Worm (Caenorhabditis elegans) whole organism, midembryonic: ENCODE measurements around the gene fbxc-29.
A peak's percentile ranks its signal among the peaks of the same experiment; 100 is the strongest.

Experiments
- T22C8.4 ChIP-seq: fragments of 200-800 bp; sonication (Bioruptor generic); IDR thresholded peaks from 2 replicates; pipeline ENCODE4 v1.3.6; 2022; ENCODE audit warnings: missing genetic modification characterization, missing compliant biosample characterization
- cog-1 ChIP-seq: sonication (generic microtip); optimal IDR thresholded peaks from 2 replicates; lab custom pipeline; 2016; ENCODE audit warnings: missing genetic modification characterization, missing compliant biosample characterization
- flt-1 ChIP-seq: fragments of 200-800 bp; sonication (Bioruptor generic); IDR thresholded peaks from 2 replicates; pipeline ENCODE4 v1.3.6; 2022; ENCODE audit warnings: missing genetic modification characterization, missing compliant biosample characterization
- klf-2 ChIP-seq: fragments of 200-800 bp; sonication (Bioruptor generic); conservative IDR thresholded peaks from 2 replicates; pipeline ENCODE4 v1.3.6; 2022; ENCODE audit warnings: missing genetic modification reagents, missing genetic modification characterization, missing compliant biosample characterization
- med-1 ChIP-seq: sonication (generic microtip); optimal IDR thresholded peaks from 2 replicates; lab custom pipeline; 2017; ENCODE audit warnings: missing genetic modification characterization, mild to moderate bottlenecking, missing compliant biosample characterization, antibody characterized with exemption, missing genetic modification reagents; ENCODE audit not compliant: insufficient read depth
- ref-1 ChIP-seq: fragments of 200-800 bp; sonication (Bioruptor generic); conservative IDR thresholded peaks from 2 replicates; pipeline ENCODE4 v1.3.6; 2022; ENCODE audit warnings: missing genetic modification reagents, missing genetic modification characterization, missing compliant biosample characterization
- tab-1 ChIP-seq: fragments of 200-800 bp; sonication (Bioruptor generic); IDR thresholded peaks from 2 replicates; pipeline ENCODE4 v1.3.6; 2022; ENCODE audit warnings: missing genetic modification characterization, missing compliant biosample characterization
- ztf-23 ChIP-seq: fragments of 200-800 bp; sonication (Bioruptor generic); IDR thresholded peaks from 2 replicates; pipeline ENCODE4 v1.3.6; 2022; ENCODE audit warnings: missing genetic modification reagents, missing genetic modification characterization, missing compliant biosample characterization
- ztf-29 ChIP-seq: fragments of 200-800 bp; sonication (Bioruptor generic); IDR thresholded peaks from 2 replicates; pipeline ENCODE4 v1.3.6; 2022; ENCODE audit warnings: missing genetic modification reagents, missing genetic modification characterization, missing compliant biosample characterization

Gene fbxc-29

DNA sequence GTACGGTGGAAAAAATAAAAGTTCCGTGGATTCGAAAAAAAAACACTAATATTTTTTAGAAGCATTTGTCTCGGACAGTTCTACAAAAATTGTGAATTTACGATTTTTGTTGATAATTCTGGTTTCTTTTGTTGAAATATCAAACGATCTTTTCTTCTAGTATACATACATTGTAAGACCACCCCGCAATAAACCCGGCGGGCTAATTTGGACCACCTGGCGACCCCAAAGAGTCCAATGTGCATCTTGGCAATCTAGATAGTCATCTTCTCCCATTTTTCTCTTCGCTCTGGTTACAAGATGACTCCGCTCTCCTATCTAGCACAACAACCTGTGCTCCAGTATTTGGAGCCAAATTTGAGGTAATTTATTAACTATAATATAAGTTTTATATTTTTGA is at the start of gene fbxc-29:
TSS of gene fbxc-29 (plus strand) at position 301 of the 400 bp plus-strand sequence.
- no peak for TF ChIP-seq tab-1 (GFP tag; lab: Robert Waterston, UW)
- TF ChIP-seq klf-2, result no peak
- no peak for TF ChIP-seq med-1
- no peak for TF ChIP-seq ztf-29 (GFP tag; lab: Robert Waterston, UW)
- TF ChIP-seq ztf-23, result no peak
- no peak for TF ChIP-seq T22C8.4 (GFP tag; lab: Robert Waterston, UW)
- no peak for TF ChIP-seq flt-1 (GFP tag; lab: Robert Waterston, UW)
- TF ChIP-seq ref-1, result no peak
- TF ChIP-seq cog-1 (tag; lab: Kevin White, UChicago), result no peak

DNA sequence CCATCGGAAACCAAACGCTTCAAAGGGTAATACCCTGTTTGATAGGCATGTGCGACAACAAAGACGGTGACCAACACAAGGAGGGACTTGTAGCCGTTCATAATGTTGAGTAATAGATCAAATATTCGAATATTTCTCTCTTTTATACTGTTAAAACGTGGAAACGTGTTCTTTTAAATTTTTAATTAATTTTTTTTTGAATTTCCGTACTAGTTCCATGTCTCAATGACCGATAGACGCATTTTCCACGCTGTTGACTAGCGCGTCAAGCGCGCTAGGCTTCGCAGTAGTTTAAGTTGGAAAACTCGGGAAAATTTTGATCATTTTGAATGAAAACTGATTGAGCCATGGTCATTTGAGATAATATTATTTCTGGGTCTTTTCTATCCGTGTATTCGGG is 49.1 kb upstream of the fbxc-29 start, which contains the start of gene Y46B2A.3:
TSS of gene Y46B2A.3 (minus strand) at position 101 of the 400 bp plus-strand sequence.
- no peak for TF ChIP-seq flt-1 (GFP tag; lab: Robert Waterston, UW)
- TF ChIP-seq ztf-23, result no peak
- no peak for TF ChIP-seq tab-1 (GFP tag; lab: Robert Waterston, UW)
- TF ChIP-seq cog-1 (tag; lab: Kevin White, UChicago), result no peak
- no peak for TF ChIP-seq klf-2
- TF ChIP-seq ref-1, result no peak
- no peak for TF ChIP-seq ztf-29 (GFP tag; lab: Robert Waterston, UW)
- TF ChIP-seq T22C8.4 (GFP tag; lab: Robert Waterston, UW), result no peak
- TF ChIP-seq med-1, result no peak

DNA sequence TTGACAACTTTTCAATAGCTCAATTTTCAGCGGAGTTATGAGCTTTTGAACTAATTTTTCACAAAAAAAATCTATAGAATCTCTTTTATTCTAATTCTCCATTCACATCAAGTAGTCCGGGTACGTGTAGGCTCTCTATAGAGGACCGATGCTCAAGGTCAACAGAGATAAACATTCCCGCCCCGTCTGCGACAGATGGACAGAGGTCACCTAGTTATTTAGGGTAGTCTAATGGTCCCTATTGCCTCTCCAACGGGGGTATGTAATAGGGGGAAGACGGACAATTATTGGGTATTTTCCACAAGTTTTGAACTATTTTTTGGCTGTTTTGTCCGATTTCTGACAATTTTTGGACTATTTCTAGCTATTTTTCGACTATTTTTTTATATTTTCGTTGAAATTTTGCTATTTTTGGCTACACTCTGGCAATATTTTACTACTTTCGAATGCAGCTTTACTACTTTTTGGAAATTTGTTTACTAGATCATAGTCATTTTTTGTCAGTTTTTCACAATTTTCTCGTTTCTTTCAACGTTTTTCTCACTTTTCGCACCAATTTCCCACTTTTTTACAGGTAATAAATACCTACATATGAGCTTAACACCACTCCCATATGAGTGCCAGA is 47.5 kb upstream of the fbxc-29 start, which contains the start of gene fbxc-51:
TSS of gene fbxc-51 (plus strand) at position 575 of the 625 bp plus-strand sequence.
- TF ChIP-seq T22C8.4 (GFP tag; lab: Robert Waterston, UW), result no peak
- no peak for TF ChIP-seq cog-1 (tag; lab: Kevin White, UChicago)
- TF ChIP-seq ztf-29 (GFP tag; lab: Robert Waterston, UW), result no peak
- TF ChIP-seq flt-1 (GFP tag; lab: Robert Waterston, UW), result no peak
- TF ChIP-seq ref-1, result no peak
- TF ChIP-seq ztf-23, result no peak
- TF ChIP-seq tab-1 (GFP tag; lab: Robert Waterston, UW), result no peak
- TF ChIP-seq klf-2, result no peak
- TF ChIP-seq med-1, result no peak

DNA sequence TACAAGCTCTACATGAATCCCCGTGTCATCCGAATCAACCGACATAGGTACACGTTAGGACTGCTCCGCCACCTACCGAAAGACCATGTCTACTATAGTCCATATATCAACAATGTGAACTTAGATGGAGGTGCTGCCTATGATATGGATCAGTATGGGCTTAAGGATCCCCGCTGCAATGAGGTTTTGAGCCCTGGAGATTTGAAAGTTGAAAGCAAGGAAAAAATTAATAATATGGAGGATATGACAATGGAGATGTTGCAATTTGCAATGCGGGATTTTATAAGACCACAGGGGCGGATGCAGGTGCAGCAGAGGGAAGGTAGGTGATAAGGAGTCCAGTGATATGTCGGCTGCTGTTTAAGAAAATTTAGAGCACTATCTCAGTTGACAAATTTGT is 46.6 kb upstream of the fbxc-29 start:
- TF ChIP-seq T22C8.4 (GFP tag; lab: Robert Waterston, UW) (no peak), ref-1 (no peak), flt-1 (GFP tag; lab: Robert Waterston, UW) (no peak), ztf-23 (no peak), cog-1 (tag; lab: Kevin White, UChicago) (no peak), ztf-29 (GFP tag; lab: Robert Waterston, UW) (no peak), klf-2 (no peak), tab-1 (GFP tag; lab: Robert Waterston, UW) (no peak)

DNA sequence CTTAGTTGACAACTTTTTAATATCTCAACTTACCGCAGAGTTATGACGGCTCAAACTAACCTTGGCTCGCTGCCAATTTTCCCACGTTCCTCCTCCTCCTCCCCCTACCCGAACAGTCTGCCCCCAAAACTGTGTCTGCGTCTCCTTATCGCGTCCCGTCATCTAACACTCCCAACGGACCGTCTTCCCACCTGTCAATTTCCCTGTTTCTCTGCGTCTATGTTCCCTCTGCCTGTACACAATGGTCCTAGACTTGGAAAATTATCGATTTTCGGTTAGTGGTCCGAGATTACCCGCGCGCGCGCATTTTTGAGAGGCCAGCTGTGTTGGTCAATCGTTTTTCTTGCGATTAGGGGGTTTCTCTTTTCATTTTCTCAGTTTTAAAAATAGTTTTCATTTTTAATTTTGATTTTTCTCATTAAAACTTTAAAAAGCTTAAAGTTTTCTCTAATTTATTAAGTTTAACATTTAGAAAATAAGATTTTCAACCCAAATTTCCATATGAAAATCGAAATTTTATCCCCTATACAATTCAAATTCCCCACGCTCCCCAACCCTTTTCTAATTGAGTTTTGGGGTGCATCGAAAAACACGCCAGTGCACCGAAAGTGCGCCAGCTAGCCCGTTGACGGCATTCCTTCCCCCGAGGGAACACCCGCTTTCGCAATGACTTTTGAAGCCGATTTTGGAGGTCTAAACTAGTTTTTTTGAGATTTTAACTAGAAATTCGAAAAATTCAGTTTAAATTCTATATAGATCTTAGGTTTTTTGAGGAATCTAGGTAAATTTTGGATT is 42.7 kb upstream of the fbxc-29 start, which contains the start of gene alg-2:
TSS of gene alg-2 (plus strand) at position 220 of the 795 bp plus-strand sequence.
- no peak for TF ChIP-seq med-1
- TF ChIP-seq tab-1 (GFP tag; lab: Robert Waterston, UW), result 0 out of 2 replicates have a peak, but pooled peaks have one; percentile 41
- TF ChIP-seq cog-1 (tag; lab: Kevin White, UChicago), result no peak
- TF ChIP-seq flt-1 (GFP tag; lab: Robert Waterston, UW), result 0 out of 2 replicates have a peak, but pooled peaks have one; percentile 15
- TF ChIP-seq T22C8.4 (GFP tag; lab: Robert Waterston, UW), result peak; percentile 71; the same call in 1 of the 2 replicates

DNA sequence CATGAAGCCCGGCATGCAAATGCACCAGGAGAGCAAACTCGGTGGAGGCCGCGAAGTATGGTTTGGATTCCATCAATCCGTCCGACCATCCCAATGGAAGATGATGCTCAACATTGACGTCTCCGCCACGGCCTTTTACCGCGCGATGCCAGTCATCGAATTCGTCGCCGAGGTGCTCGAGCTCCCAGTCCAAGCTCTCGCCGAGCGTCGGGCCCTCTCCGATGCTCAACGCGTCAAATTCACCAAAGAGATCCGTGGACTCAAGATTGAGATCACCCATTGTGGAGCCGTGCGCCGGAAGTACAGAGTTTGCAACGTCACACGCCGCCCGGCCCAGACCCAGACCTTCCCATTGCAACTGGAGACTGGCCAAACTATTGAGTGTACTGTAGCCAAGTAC is 40.1 kb upstream of the fbxc-29 start:
- TF ChIP-seq ref-1 (no peak), T22C8.4 (GFP tag; lab: Robert Waterston, UW) (no peak), tab-1 (GFP tag; lab: Robert Waterston, UW) (no peak), flt-1 (GFP tag; lab: Robert Waterston, UW) (no peak), ztf-29 (GFP tag; lab: Robert Waterston, UW) (no peak), klf-2 (no peak), med-1 (no peak), cog-1 (tag; lab: Kevin White, UChicago) (no peak), ztf-23 (no peak)

DNA sequence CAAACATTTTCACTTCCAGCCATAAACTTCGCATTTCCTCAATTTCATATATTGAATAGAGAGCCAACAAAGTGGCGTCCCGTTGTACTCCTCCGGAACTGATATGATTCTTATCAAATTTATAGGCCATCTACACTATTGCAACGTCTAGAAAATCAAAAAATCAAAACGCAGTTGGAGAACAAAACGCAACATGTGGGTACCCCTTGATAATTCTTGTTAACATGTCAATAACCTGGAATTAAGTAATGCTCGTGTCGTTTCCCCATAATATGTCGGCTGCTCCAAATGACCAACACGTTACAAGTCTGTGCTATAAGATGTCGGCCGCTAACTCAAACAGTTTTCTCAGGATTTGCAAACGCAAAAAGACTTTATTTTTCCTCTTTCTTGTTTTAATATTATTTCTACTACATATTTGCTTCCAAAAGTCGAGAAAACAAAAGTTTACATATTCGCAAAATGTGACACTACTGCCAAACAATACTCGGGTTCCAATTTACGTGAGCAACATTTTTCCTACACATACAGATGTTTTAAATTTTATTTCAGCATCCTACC is 35.1 kb upstream of the fbxc-29 start:
- TF ChIP-seq med-1 (no peak), cog-1 (tag; lab: Kevin White, UChicago) (no peak), ztf-23 (no peak), flt-1 (GFP tag; lab: Robert Waterston, UW) (no peak), klf-2 (no peak), tab-1 (GFP tag; lab: Robert Waterston, UW) (no peak), ref-1 (no peak), T22C8.4 (GFP tag; lab: Robert Waterston, UW) (no peak), ztf-29 (GFP tag; lab: Robert Waterston, UW) (no peak)

DNA sequence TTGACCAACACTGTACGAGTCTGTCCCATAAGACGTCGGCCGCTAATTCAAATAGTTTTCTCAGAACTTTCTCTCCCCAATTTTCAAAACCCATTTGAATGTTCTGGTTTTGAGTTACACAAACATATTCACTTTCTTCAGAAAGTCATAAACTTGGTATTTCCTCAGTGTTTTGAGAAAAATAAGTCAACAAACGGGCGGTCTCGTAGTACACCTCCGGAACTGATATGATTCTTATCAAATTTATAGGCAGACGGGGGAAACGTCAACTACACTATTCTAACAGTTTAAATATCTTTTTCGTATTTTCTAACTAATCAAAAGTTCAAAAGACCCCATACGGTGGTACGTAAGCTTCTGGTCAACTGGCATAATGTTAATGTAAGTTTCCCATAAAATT is 31.7 kb upstream of the fbxc-29 start:
- TF ChIP-seq ref-1 (no peak), T22C8.4 (GFP tag; lab: Robert Waterston, UW) (no peak), klf-2 (no peak), med-1 (no peak), cog-1 (tag; lab: Kevin White, UChicago) (no peak), tab-1 (GFP tag; lab: Robert Waterston, UW) (no peak), flt-1 (GFP tag; lab: Robert Waterston, UW) (no peak), ztf-29 (GFP tag; lab: Robert Waterston, UW) (no peak), ztf-23 (no peak)

DNA sequence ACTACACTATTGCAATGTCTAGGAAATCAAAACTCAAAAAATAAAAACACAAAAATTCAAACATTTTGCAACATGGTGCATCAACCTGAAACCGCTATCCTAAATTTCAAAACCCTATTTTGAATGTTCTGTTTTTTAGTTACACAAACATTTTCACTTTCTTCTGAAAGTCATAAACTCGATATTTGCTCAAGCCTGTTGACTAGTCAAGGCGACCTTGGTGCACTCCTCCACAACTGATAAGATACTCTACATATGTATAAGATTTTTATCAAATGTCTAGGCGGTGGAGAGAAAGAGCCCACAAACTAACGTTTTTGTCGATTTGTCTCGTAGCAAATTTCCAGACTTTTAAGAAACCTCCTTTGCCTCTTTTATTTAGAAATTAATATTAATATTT is 27.9 kb upstream of the fbxc-29 start, which contains the start of gene T07D3.4:
TSS of gene T07D3.4 (plus strand) at position 286 of the 400 bp plus-strand sequence.
- no peak for TF ChIP-seq ztf-29 (GFP tag; lab: Robert Waterston, UW)
- no peak for TF ChIP-seq T22C8.4 (GFP tag; lab: Robert Waterston, UW)
- TF ChIP-seq ref-1, result no peak
- no peak for TF ChIP-seq flt-1 (GFP tag; lab: Robert Waterston, UW)
- no peak for TF ChIP-seq tab-1 (GFP tag; lab: Robert Waterston, UW)
- TF ChIP-seq klf-2, result no peak
- TF ChIP-seq ztf-23, result no peak
- no peak for TF ChIP-seq med-1
- no peak for TF ChIP-seq cog-1 (tag; lab: Kevin White, UChicago)
